Worm (Caenorhabditis elegans) whole organism, L1 larva: ENCODE measurements around the gene F20C5.11.

Experiments used
- C04F5.9 ChIP-seq: sonication (generic microtip); optimal IDR thresholded peaks from 2 replicates; lab custom pipeline; 2016; ENCODE audit warnings: missing genetic modification characterization, missing compliant biosample characterization
- C34B4.2 ChIP-seq: sonication (generic microtip); optimal IDR thresholded peaks from 2 replicates; lab custom pipeline; 2017; ENCODE audit warnings: mild to moderate bottlenecking, missing genetic modification characterization, missing compliant biosample characterization
- aha-1 ChIP-seq: fragments of 150-350 bp; optimal IDR thresholded peaks from 2 replicates; lab custom pipeline; 2014; ENCODE audit warnings: missing biosample characterization, missing genetic modification characterization
- alr-1 ChIP-seq: fragments of 200-800 bp; sonication (Bioruptor generic); optimal IDR thresholded peaks from 2 replicates; lab custom pipeline; 2018; ENCODE audit warnings: borderline replicate concordance, mild to moderate bottlenecking, missing genetic modification characterization, missing compliant biosample characterization
- aly-2 ChIP-seq: fragments of 150-350 bp; optimal IDR thresholded peaks from 2 replicates; lab custom pipeline; 2014; ENCODE audit warnings: missing biosample characterization, missing genetic modification characterization
- ama-1 ChIP-seq: fragments of 150-350 bp; optimal IDR thresholded peaks from 2 replicates; lab custom pipeline; 2014
- ceh-63 ChIP-seq: fragments of 200-800 bp; sonication (Bioruptor generic); optimal IDR thresholded peaks from 2 replicates; lab custom pipeline; 2018; ENCODE audit warnings: mild to moderate bottlenecking, missing genetic modification characterization, missing compliant biosample characterization
- ceh-8 ChIP-seq: fragments of 200-800 bp; sonication (Bioruptor generic); optimal IDR thresholded peaks from 2 replicates; lab custom pipeline; 2018; ENCODE audit warnings: mild to moderate bottlenecking, missing genetic modification characterization, moderate library complexity, missing compliant biosample characterization
- ceh-82 ChIP-seq, 3 experiments: fragments of 150-350 bp in 1 of 3; sonication (generic microtip) in 2 of 3; optimal IDR thresholded peaks; 2 replicates each; lab custom pipeline; 2014 to 2017; ENCODE audit warnings: missing biosample characterization in 3 of 3, missing genetic modification characterization in 3 of 3
- ceh-88 ChIP-seq: fragments of 200-800 bp; sonication (Bioruptor generic); IDR thresholded peaks from 2 replicates; pipeline ENCODE4 v1.3.6; 2022; ENCODE audit warnings: missing genetic modification characterization, missing compliant biosample characterization
- ceh-90 ChIP-seq: sonication (generic microtip); optimal IDR thresholded peaks from 2 replicates; lab custom pipeline; 2016; ENCODE audit warnings: missing genetic modification characterization, missing compliant biosample characterization
- dsc-1 ChIP-seq: sonication (generic microtip); optimal IDR thresholded peaks from 2 replicates; lab custom pipeline; 2016; ENCODE audit warnings: mild to moderate bottlenecking, missing genetic modification characterization, missing compliant biosample characterization
- efl-1 ChIP-seq, 4 experiments: fragments of 150-350 bp; optimal IDR thresholded peaks in 3 of 4; peaks in 1 of 4; 1 replicate in 1 of 4; 2 replicates in 3 of 4; lab custom pipeline; 2014; ENCODE audit warnings: missing biosample characterization in 2 of 4, missing genetic modification characterization in 2 of 4, missing genetic modification reagents in 2 of 4
- efl-3 ChIP-seq: fragments of 200-800 bp; sonication (Bioruptor generic); optimal IDR thresholded peaks from 2 replicates; lab custom pipeline; 2018; ENCODE audit warnings: mild to moderate bottlenecking, missing genetic modification characterization, missing compliant biosample characterization
- egl-13 ChIP-seq: sonication (generic microtip); optimal IDR thresholded peaks from 2 replicates; lab custom pipeline; 2016; ENCODE audit warnings: missing genotype, missing genetic modification reagents, missing genetic modification characterization, missing compliant biosample characterization
- elt-2 ChIP-seq: sonication (generic microtip); optimal IDR thresholded peaks from 2 replicates; lab custom pipeline; 2016; ENCODE audit warnings: missing genetic modification characterization, mild to moderate bottlenecking, inconsistent platforms, missing compliant biosample characterization, missing genetic modification reagents
- elt-3 ChIP-seq, 6 experiments: fragments of 150-350 bp in 1 of 6; sonication (generic microtip); optimal IDR thresholded peaks; 2 replicates each; lab custom pipeline; 2017 to 2018; ENCODE audit warnings: missing biosample characterization in 6 of 6, missing genetic modification characterization in 6 of 6, inconsistent platforms in 1 of 6
- fkh-10 ChIP-seq: sonication (generic microtip); optimal IDR thresholded peaks from 2 replicates; lab custom pipeline; 2017; ENCODE audit warnings: missing biosample characterization, missing genetic modification reagents, missing genetic modification characterization
- fos-1 ChIP-seq: fragments of 150-350 bp; optimal IDR thresholded peaks from 2 replicates; lab custom pipeline; 2014; ENCODE audit warnings: missing biosample characterization, missing genetic modification characterization
- hlh-17 ChIP-seq: fragments of 200-800 bp; sonication (Bioruptor generic); optimal IDR thresholded peaks from 2 replicates; lab custom pipeline; 2018; ENCODE audit warnings: missing genetic modification characterization, mild to moderate bottlenecking, missing compliant biosample characterization, moderate library complexity, borderline replicate concordance
- hlh-4 ChIP-seq: sonication (generic microtip); optimal IDR thresholded peaks from 2 replicates; lab custom pipeline; 2016; ENCODE audit warnings: mild to moderate bottlenecking, missing genetic modification characterization, missing compliant biosample characterization
- hpl-2 ChIP-seq: fragments of 150-350 bp; optimal IDR thresholded peaks from 2 replicates; lab custom pipeline; 2014; ENCODE audit warnings: missing biosample characterization, missing genetic modification reagents, missing genetic modification characterization
- irx-1 ChIP-seq: sonication (generic microtip); optimal IDR thresholded peaks from 2 replicates; lab custom pipeline; 2016; ENCODE audit warnings: missing genetic modification characterization, missing compliant biosample characterization
- lin-13 ChIP-seq: fragments of 150-350 bp; optimal IDR thresholded peaks from 2 replicates; lab custom pipeline; 2014; ENCODE audit warnings: missing biosample characterization, missing genetic modification reagents, missing genetic modification characterization
- lin-15B ChIP-seq: fragments of 150-350 bp; sonication (generic microtip); optimal IDR thresholded peaks from 3 replicates; lab custom pipeline; 2014; ENCODE audit warnings: missing biosample characterization, missing genetic modification characterization
- lin-39 ChIP-seq: fragments of 150-350 bp; optimal IDR thresholded peaks from 2 replicates; lab custom pipeline; 2014; ENCODE audit warnings: missing biosample characterization, missing genetic modification reagents, missing genetic modification characterization
- lir-3 ChIP-seq: sonication (generic microtip); optimal IDR thresholded peaks from 2 replicates; lab custom pipeline; 2016; ENCODE audit warnings: mild to moderate bottlenecking, missing genetic modification characterization, moderate library complexity, missing compliant biosample characterization; ENCODE audit not compliant: poor library complexity
- mdl-1 ChIP-seq, 2 experiments: fragments of 150-350 bp; optimal IDR thresholded peaks; 2 replicates each; lab custom pipeline; 2014 to 2017; ENCODE audit warnings: missing biosample characterization in 2 of 2, missing genetic modification characterization in 2 of 2, inconsistent platforms in 1 of 2
- mef-2 ChIP-seq: fragments of 150-350 bp; optimal IDR thresholded peaks from 2 replicates; lab custom pipeline; 2014; ENCODE audit warnings: missing biosample characterization, missing genetic modification characterization
- nhr-19 ChIP-seq: fragments of 200-800 bp; sonication (Bioruptor generic); conservative IDR thresholded peaks from 2 replicates; pipeline ENCODE4 v1.3.6; 2022; ENCODE audit warnings: missing genetic modification characterization, missing compliant biosample characterization
- nhr-76 ChIP-seq: sonication (generic microtip); optimal IDR thresholded peaks from 2 replicates; lab custom pipeline; 2017; ENCODE audit warnings: missing biosample characterization, missing genetic modification characterization
- nhr-77 ChIP-seq: fragments of 150-350 bp; optimal IDR thresholded peaks from 2 replicates; lab custom pipeline; 2014; ENCODE audit warnings: missing biosample characterization, missing genetic modification characterization
- nhr-85 ChIP-seq: sonication (generic microtip); peaks from one replicate; lab custom pipeline; 2016; ENCODE audit warnings: missing genetic modification characterization, inconsistent platforms, missing compliant biosample characterization
- pag-3 ChIP-seq: sonication (generic microtip); optimal IDR thresholded peaks from 2 replicates; lab custom pipeline; 2017; ENCODE audit warnings: missing genetic modification characterization, mild to moderate bottlenecking, missing compliant biosample characterization, antibody characterized with exemption, borderline replicate concordance; ENCODE audit not compliant: insufficient read depth
- pax-3 ChIP-seq: fragments of 200-800 bp; sonication (Bioruptor generic); optimal IDR thresholded peaks from 2 replicates; lab custom pipeline; 2018; ENCODE audit warnings: mild to moderate bottlenecking, missing genetic modification characterization, moderate library complexity, missing compliant biosample characterization
- rnt-1 ChIP-seq: sonication (generic microtip); optimal IDR thresholded peaks from 2 replicates; lab custom pipeline; 2016; ENCODE audit warnings: mild to moderate bottlenecking, missing genetic modification characterization, moderate library complexity, missing compliant biosample characterization
- skn-1 ChIP-seq: fragments of 150-350 bp; optimal IDR thresholded peaks from 2 replicates; lab custom pipeline; 2014; ENCODE audit warnings: missing biosample characterization, missing genetic modification characterization
- snpc-4 ChIP-seq: fragments of 150-350 bp; optimal IDR thresholded peaks from 2 replicates; lab custom pipeline; 2014; ENCODE audit warnings: missing biosample characterization, missing genetic modification characterization
- snu-23 ChIP-seq: sonication (generic microtip); optimal IDR thresholded peaks from 2 replicates; lab custom pipeline; 2016; ENCODE audit warnings: missing genetic modification characterization, missing compliant biosample characterization
- sptf-1 ChIP-seq: fragments of 150-350 bp; optimal IDR thresholded peaks from 2 replicates; lab custom pipeline; 2014; ENCODE audit warnings: missing biosample characterization, missing genetic modification characterization
- sup-37 ChIP-seq: fragments of 200-800 bp; sonication (Bioruptor generic); optimal IDR thresholded peaks from 2 replicates; lab custom pipeline; 2018; ENCODE audit warnings: mild to moderate bottlenecking, missing genetic modification characterization, missing compliant biosample characterization
- swsn-7 ChIP-seq: sonication (generic microtip); optimal IDR thresholded peaks from 2 replicates; lab custom pipeline; 2016; ENCODE audit warnings: missing genetic modification characterization, missing compliant biosample characterization
- tlp-1 ChIP-seq: fragments of 150-350 bp; optimal IDR thresholded peaks from 2 replicates; lab custom pipeline; 2014; ENCODE audit warnings: missing biosample characterization, missing genetic modification characterization
- unc-130 ChIP-seq: fragments of 150-350 bp; optimal IDR thresholded peaks from 2 replicates; lab custom pipeline; 2017; ENCODE audit warnings: missing biosample characterization, missing genetic modification characterization, inconsistent platforms
- unc-30 ChIP-seq: sonication (generic microtip); optimal IDR thresholded peaks from 2 replicates; lab custom pipeline; 2017; ENCODE audit warnings: missing biosample characterization, missing genetic modification characterization
- unc-86 ChIP-seq: sonication (generic microtip); optimal IDR thresholded peaks from 2 replicates; lab custom pipeline; 2016; ENCODE audit warnings: missing genetic modification characterization, missing compliant biosample characterization
- unc-98 ChIP-seq: fragments of 200-800 bp; sonication (Bioruptor generic); IDR thresholded peaks from 2 replicates; pipeline ENCODE4 v1.3.6; 2022; ENCODE audit warnings: missing genetic modification characterization, missing compliant biosample characterization
- xbp-1 ChIP-seq: sonication (generic microtip); optimal IDR thresholded peaks from 2 replicates; lab custom pipeline; 2016; ENCODE audit warnings: missing genetic modification characterization, missing compliant biosample characterization
- zag-1 ChIP-seq: fragments of 150-350 bp; optimal IDR thresholded peaks from 2 replicates; lab custom pipeline; 2014; ENCODE audit warnings: missing biosample characterization, missing genetic modification characterization
- zip-4 ChIP-seq: fragments of 200-800 bp; sonication (Bioruptor generic); optimal IDR thresholded peaks from 2 replicates; lab custom pipeline; 2018; ENCODE audit warnings: mild to moderate bottlenecking, missing genetic modification characterization, moderate library complexity, missing compliant biosample characterization
- ztf-11 ChIP-seq, 2 experiments: sonication (generic microtip); optimal IDR thresholded peaks; 2 replicates each; lab custom pipeline; 2016 to 2017; ENCODE audit warnings: missing genetic modification characterization in 2 of 2, missing biosample characterization in 1 of 2, missing compliant biosample characterization in 1 of 2

The F20C5.11 gene

ce11 chrIV:8743654-8744332 is 18.0 kb downstream of the F20C5.11 start, which contains the start of gene F21D5.7 (continued):
- peak; percentile 84 for TF ChIP-seq xbp-1 (tag; lab: Kevin White, UChicago)
- TF ChIP-seq lin-39 = peak; percentile 79
- TF ChIP-seq zip-4 = peak; percentile 62
- peak; percentile 87 for TF ChIP-seq rnt-1 (tag; lab: Kevin White, UChicago)
- TF ChIP-seq dsc-1 = peak; percentile 80
- TF ChIP-seq ama-1 (lab: Kevin White, UChicago) = no peak
- TF ChIP-seq C34B4.2 (tag; lab: Kevin White, UChicago) = no peak
- peak; percentile 70 to 79 (median 73) for TF ChIP-seq ceh-82 (tag; optimal IDR thresholded peaks at IDR 0.05; lab: Kevin White, UChicago)
- no peak for TF ChIP-seq sup-37
- TF ChIP-seq aly-2 (tag; lab: Kevin White, UChicago) = no peak
- TF ChIP-seq fos-1 = peak; percentile 58
- TF ChIP-seq hlh-4 (tag; lab: Kevin White, UChicago) = no peak
- peak; percentile 82 for TF ChIP-seq skn-1 (tag; lab: Kevin White, UChicago)
- TF ChIP-seq fkh-10 (GFP tag; lab: Kevin White, UChicago) = no peak
- peak; percentile 75 to 86 for TF ChIP-seq efl-1 (optimal IDR thresholded peaks at IDR 0.05; lab: Kevin White, UChicago)
- TF ChIP-seq efl-1 (GFP tag; optimal IDR thresholded peaks at IDR 0.05 in 1 of 2; lab: Kevin White, UChicago) = peak; percentile 86 to 98
- TF ChIP-seq nhr-77 (tag; lab: Kevin White, UChicago) = peak; percentile 56
- peak; percentile 60 for TF ChIP-seq unc-130 (tag; lab: Kevin White, UChicago)
- no peak for TF ChIP-seq unc-98
- peak; percentile 89 for TF ChIP-seq nhr-85 (tag; lab: Kevin White, UChicago)
- TF ChIP-seq hpl-2 (GFP tag; lab: Kevin White, UChicago) = peak; percentile 33
- no peak for TF ChIP-seq tlp-1 (tag; lab: Kevin White, UChicago)
- peak; percentile 87 for TF ChIP-seq snu-23
- TF ChIP-seq ztf-11 (tag; optimal IDR thresholded peaks at IDR 0.05; lab: Kevin White, UChicago) = peak in 1 of 2 experiments; percentile 25
- TF ChIP-seq mdl-1 (tag; optimal IDR thresholded peaks at IDR 0.05; lab: Kevin White, UChicago) = peak in 1 of 2 experiments; percentile 79
- peak; percentile 85 for TF ChIP-seq swsn-7 (tag; lab: Kevin White, UChicago)
- peak; percentile 43 for TF ChIP-seq aha-1 (tag; lab: Kevin White, UChicago)
- no peak for TF ChIP-seq ceh-8 (GFP tag; lab: Kevin White, UChicago)
- TF ChIP-seq mef-2 (tag; lab: Kevin White, UChicago) = no peak
- peak; percentile 81 for TF ChIP-seq elt-2 (tag; lab: Kevin White, UChicago)
- peak; percentile 46 for TF ChIP-seq lir-3 (tag; lab: Kevin White, UChicago)
- TF ChIP-seq pag-3 (tag; lab: Kevin White, UChicago) = no peak
- no peak for TF ChIP-seq efl-3 (GFP tag; lab: Kevin White, UChicago)
- peak; percentile 66 for TF ChIP-seq egl-13 (tag; lab: Kevin White, UChicago)
- TF ChIP-seq zag-1 (tag; lab: Kevin White, UChicago) = no peak
- TF ChIP-seq sptf-1 (tag; lab: Kevin White, UChicago) = no peak
- peak; percentile 45 for TF ChIP-seq snpc-4
- TF ChIP-seq ceh-88 (GFP tag; lab: Robert Waterston, UW) = peak; percentile 36; the same call in 1 of the 2 replicates
- no peak for TF ChIP-seq ceh-63 (GFP tag; lab: Kevin White, UChicago)
- peak; percentile 67 for TF ChIP-seq unc-86 (tag; lab: Kevin White, UChicago)
- peak; percentile 80 for TF ChIP-seq irx-1 (tag; lab: Kevin White, UChicago)
- TF ChIP-seq nhr-76 (tag; lab: Kevin White, UChicago) = no peak
- TF ChIP-seq pax-3 (tag; lab: Kevin White, UChicago) = no peak
- no peak for TF ChIP-seq unc-30 (tag; lab: Kevin White, UChicago)
- peak; percentile 65 for TF ChIP-seq lin-15B
- TF ChIP-seq alr-1 (tag; lab: Kevin White, UChicago) = no peak
- peak; percentile 84 for TF ChIP-seq nhr-19
- TF ChIP-seq C04F5.9 (tag; lab: Kevin White, UChicago) = peak; percentile 62
- TF ChIP-seq elt-3 (tag; optimal IDR thresholded peaks at IDR 0.05; lab: Kevin White, UChicago) = peak in 2 of 6 experiments; percentile 66 to 77
- no peak for TF ChIP-seq ceh-90 (tag; lab: Kevin White, UChicago)
- TF ChIP-seq lin-13 (GFP tag; lab: Kevin White, UChicago) = peak; percentile 72
- no peak for TF ChIP-seq hlh-17 (GFP tag; lab: Kevin White, UChicago)
